Fruit fly (Drosophila melanogaster) whole organism, embryonic: ENCODE results near the gene Schip1.
A peak's percentile ranks its signal among the peaks of the same experiment; 100 is the strongest.

Experiments used
- Atf3 ChIP-seq: fragments of 200-800 bp; sonication (Bioruptor generic); optimal IDR thresholded peaks from 3 replicates; lab custom pipeline; 2016; ENCODE audit warnings: missing biosample characterization, missing genetic modification characterization
- CG10959 ChIP-seq: fragments of 200-800 bp; sonication (Bioruptor generic); IDR thresholded peaks from 2 replicates; pipeline ENCODE4 v1.3.6; 2022; ENCODE audit warnings: missing biosample characterization, missing genetic modification characterization
- CG12071 ChIP-seq: fragments of 200-800 bp; sonication (Bioruptor generic); optimal IDR thresholded peaks from 3 replicates; lab custom pipeline; 2018; ENCODE audit warnings: missing biosample characterization, mild to moderate bottlenecking, missing genetic modification characterization
- CG12299 ChIP-seq: fragments of 200-800 bp; sonication (Bioruptor generic); optimal IDR thresholded peaks from 2 replicates; lab custom pipeline; 2018; ENCODE audit warnings: missing biosample characterization, mild to moderate bottlenecking, missing genetic modification characterization
- CG13287 ChIP-seq: fragments of 200-800 bp; sonication (Bioruptor generic); IDR thresholded peaks from 2 replicates; pipeline ENCODE4 v1.3.6; 2022; ENCODE audit warnings: missing biosample characterization, missing genetic modification characterization; ENCODE audit not compliant: partially characterized antibody
- CG13775 ChIP-seq: fragments of 200-800 bp; sonication (Bioruptor generic); optimal IDR thresholded peaks from 3 replicates; lab custom pipeline; 2017; ENCODE audit warnings: missing biosample characterization, mild to moderate bottlenecking, missing genetic modification characterization
- CG15601 ChIP-seq: fragments of 200-800 bp; sonication (Bioruptor generic); optimal IDR thresholded peaks from 3 replicates; lab custom pipeline; 2019; ENCODE audit warnings: missing biosample characterization, mild to moderate bottlenecking, missing genetic modification characterization, moderate library complexity
- CG17361 ChIP-seq: fragments of 200-800 bp; sonication (Bioruptor generic); IDR thresholded peaks from 3 replicates; pipeline ENCODE4 v1.3.6; 2022; ENCODE audit warnings: missing biosample characterization, missing genetic modification characterization
- CG17612 ChIP-seq: fragments of 200-800 bp; sonication (Bioruptor generic); IDR thresholded peaks from 2 replicates; pipeline ENCODE4 v1.3.6; 2022; ENCODE audit warnings: missing biosample characterization, missing genetic modification characterization
- CG18599 ChIP-seq: fragments of 200-800 bp; sonication (Bioruptor generic); optimal IDR thresholded peaks from 3 replicates; lab custom pipeline; 2017; ENCODE audit warnings: missing biosample characterization, missing genetic modification characterization, mild to moderate bottlenecking, moderate library complexity, missing genetic modification reagents
- CG31365 ChIP-seq: fragments of 200-800 bp; sonication (Bioruptor generic); optimal IDR thresholded peaks from 2 replicates; lab custom pipeline; 2018; ENCODE audit warnings: missing biosample characterization, mild to moderate bottlenecking, missing genetic modification characterization
- CG3995 ChIP-seq: fragments of 200-800 bp; sonication (Bioruptor generic); optimal IDR thresholded peaks from 3 replicates; lab custom pipeline; 2016; ENCODE audit warnings: missing biosample characterization, missing genetic modification characterization
- CG5953 ChIP-seq: fragments of 200-800 bp; sonication (Bioruptor generic); IDR thresholded peaks from 2 replicates; pipeline ENCODE4 v1.3.6; 2022; ENCODE audit warnings: missing biosample characterization, missing genetic modification characterization
- CG6175 ChIP-seq: fragments of 200-800 bp; sonication (Bioruptor generic); IDR thresholded peaks from 3 replicates; pipeline ENCODE4 v1.3.6; 2022; ENCODE audit warnings: missing biosample characterization, missing genetic modification characterization
- CG6654 ChIP-seq: fragments of 200-800 bp; sonication (Bioruptor generic); optimal IDR thresholded peaks from 2 replicates; lab custom pipeline; 2017; ENCODE audit warnings: missing biosample characterization, mild to moderate bottlenecking, missing genetic modification characterization
- CG7271 ChIP-seq: fragments of 200-800 bp; sonication (Bioruptor generic); optimal IDR thresholded peaks from 2 replicates; lab custom pipeline; 2018; ENCODE audit warnings: missing biosample characterization, mild to moderate bottlenecking, missing genetic modification characterization, moderate library complexity
- CoRest ChIP-seq: fragments of 200-800 bp; sonication (Bioruptor generic); optimal IDR thresholded peaks from 3 replicates; lab custom pipeline; 2018; ENCODE audit warnings: missing biosample characterization, mild to moderate bottlenecking, missing genetic modification characterization, moderate library complexity
- Dad ChIP-seq: fragments of 200-800 bp; sonication (Bioruptor generic); optimal IDR thresholded peaks from 3 replicates; lab custom pipeline; 2016; ENCODE audit warnings: missing biosample characterization, missing genetic modification characterization
- Dek ChIP-seq: fragments of 200-800 bp; sonication (Bioruptor generic); optimal IDR thresholded peaks from 3 replicates; lab custom pipeline; 2019; ENCODE audit warnings: missing biosample characterization, mild to moderate bottlenecking, missing genetic modification characterization, moderate library complexity
- Eip74EF ChIP-seq, 2 experiments: fragments of 200-800 bp in 1 of 2; fragments of >200 bp in 1 of 2; sonication (Bioruptor generic) in 1 of 2; optimal IDR thresholded peaks; 2 replicates each; lab custom pipeline; 2017 to 2019; ENCODE audit warnings: missing biosample characterization in 2 of 2, missing genetic modification characterization in 2 of 2, mild to moderate bottlenecking in 1 of 2, moderate library complexity in 1 of 2
- Ets97D ChIP-seq: fragments of 200-800 bp; sonication (Bioruptor generic); optimal IDR thresholded peaks from 3 replicates; lab custom pipeline; 2016; ENCODE audit warnings: missing biosample characterization, missing genetic modification characterization
- HmgZ ChIP-seq: fragments of 200-800 bp; sonication (Bioruptor generic); optimal IDR thresholded peaks from 2 replicates; lab custom pipeline; 2018; ENCODE audit warnings: missing biosample characterization, mild to moderate bottlenecking, missing genetic modification characterization
- Kr ChIP-seq: fragments of 200-800 bp; sonication (Bioruptor generic); optimal IDR thresholded peaks from 2 replicates; lab custom pipeline; 2017; ENCODE audit warnings: missing biosample characterization, mild to moderate bottlenecking, missing genetic modification characterization
- Lhr ChIP-seq: fragments of 200-800 bp; sonication (Bioruptor generic); optimal IDR thresholded peaks from 3 replicates; lab custom pipeline; 2017; ENCODE audit warnings: mild to moderate bottlenecking, missing biosample characterization, missing genetic modification reagents, missing genetic modification characterization
- MESR4 ChIP-seq: fragments of 200-800 bp; sonication (Bioruptor generic); optimal IDR thresholded peaks from 2 replicates; lab custom pipeline; 2018; ENCODE audit warnings: missing biosample characterization, mild to moderate bottlenecking, missing genetic modification characterization, moderate library complexity
- Pdp1 ChIP-seq, 2 experiments: fragments of 200-800 bp; sonication (Bioruptor generic); optimal IDR thresholded peaks; 3 replicates each; lab custom pipeline; 2016; ENCODE audit warnings: missing biosample characterization in 2 of 2, missing genetic modification characterization in 2 of 2, mild to moderate bottlenecking in 1 of 2, moderate library complexity in 1 of 2
- Rx ChIP-seq: fragments of 200-800 bp; sonication (Bioruptor generic); IDR thresholded peaks from 2 replicates; pipeline ENCODE4 v1.3.6; 2022; ENCODE audit warnings: missing biosample characterization, missing genetic modification characterization
- Sin3A ChIP-seq: fragments of >200 bp; optimal IDR thresholded peaks from 2 replicates; lab custom pipeline; 2018
- aop ChIP-seq: fragments of 200-800 bp; sonication (Bioruptor generic); IDR thresholded peaks from 2 replicates; pipeline ENCODE4 v1.3.6; 2022; ENCODE audit warnings: missing biosample characterization, missing genetic modification characterization
- ase ChIP-seq: fragments of 200-800 bp; sonication (Bioruptor generic); IDR thresholded peaks from 3 replicates; pipeline ENCODE4 v1.3.6; 2022; ENCODE audit warnings: missing biosample characterization, missing genetic modification characterization
- az2 ChIP-seq: fragments of 200-800 bp; sonication (Bioruptor generic); optimal IDR thresholded peaks from 3 replicates; lab custom pipeline; 2016; ENCODE audit warnings: missing biosample characterization, missing genetic modification characterization
- bsh ChIP-seq, 2 experiments: fragments of 200-800 bp; sonication (Bioruptor generic); optimal IDR thresholded peaks; 2 replicates each; lab custom pipeline; 2017 to 2018; ENCODE audit warnings: mild to moderate bottlenecking in 2 of 2, missing biosample characterization in 2 of 2, missing genetic modification characterization in 2 of 2, moderate library complexity in 1 of 2
- cas ChIP-seq: fragments of 200-800 bp; sonication (Bioruptor generic); IDR thresholded peaks from 2 replicates; pipeline ENCODE4 v1.3.6; 2022; ENCODE audit warnings: missing biosample characterization, missing genetic modification characterization
- chinmo ChIP-seq: fragments of 200-800 bp; sonication (Bioruptor generic); IDR thresholded peaks from 4 replicates; pipeline ENCODE4 v1.3.6; 2022; ENCODE audit warnings: missing biosample characterization, missing genetic modification characterization; ENCODE audit not compliant: partially characterized antibody
- dan ChIP-seq: fragments of 200-800 bp; sonication (Bioruptor generic); IDR thresholded peaks from 2 replicates; pipeline ENCODE4 v1.3.6; 2022; ENCODE audit warnings: missing biosample characterization, missing genetic modification characterization
- emc ChIP-seq: fragments of 200-800 bp; sonication (Bioruptor generic); optimal IDR thresholded peaks from 2 replicates; lab custom pipeline; 2016; ENCODE audit warnings: missing biosample characterization, missing genetic modification characterization
- gce ChIP-seq: fragments of 200-800 bp; sonication (Bioruptor generic); IDR thresholded peaks from 3 replicates; pipeline ENCODE4 v1.3.6; 2022; ENCODE audit warnings: missing biosample characterization, missing genetic modification characterization
- inv ChIP-seq: fragments of 200-800 bp; sonication (Bioruptor generic); IDR thresholded peaks from 2 replicates; pipeline ENCODE4 v1.3.6; 2022; ENCODE audit warnings: missing biosample characterization, missing genetic modification characterization; ENCODE audit not compliant: partially characterized antibody
- ken ChIP-seq: fragments of 200-800 bp; sonication (Bioruptor generic); IDR thresholded peaks from 3 replicates; pipeline ENCODE4 v1.3.6; 2022; ENCODE audit warnings: missing biosample characterization, missing genetic modification characterization
- lola ChIP-seq, 3 experiments: fragments of >200 bp in 2 of 3; fragments of 200-800 bp in 1 of 3; sonication (Bioruptor generic) in 1 of 3; optimal IDR thresholded peaks; 2 replicates each; lab custom pipeline; 2017 to 2019; ENCODE audit warnings: missing biosample characterization in 3 of 3, missing genetic modification characterization in 3 of 3, mild to moderate bottlenecking in 1 of 3, moderate library complexity in 1 of 3
- mam ChIP-seq: fragments of 200-800 bp; sonication (Bioruptor generic); optimal IDR thresholded peaks from 3 replicates; lab custom pipeline; 2016; ENCODE audit warnings: missing biosample characterization, missing genetic modification characterization
- sd ChIP-seq: fragments of 200-800 bp; sonication (Bioruptor generic); optimal IDR thresholded peaks from 3 replicates; lab custom pipeline; 2018; ENCODE audit warnings: missing biosample characterization, mild to moderate bottlenecking, missing genetic modification characterization, moderate library complexity
- sens ChIP-seq: fragments of 200-800 bp; sonication (Bioruptor generic); peaks from one replicate; lab custom pipeline; 2016; ENCODE audit warnings: missing biosample characterization, missing genetic modification characterization
- stwl ChIP-seq: fragments of 200-800 bp; sonication (Bioruptor generic); optimal IDR thresholded peaks from 3 replicates; lab custom pipeline; 2018; ENCODE audit warnings: missing biosample characterization, mild to moderate bottlenecking, missing genetic modification characterization, moderate library complexity
- sug ChIP-seq: fragments of 200-800 bp; optimal IDR thresholded peaks from 2 replicates; lab custom pipeline; 2019; ENCODE audit warnings: missing biosample characterization, mild to moderate bottlenecking, missing genetic modification characterization, moderate library complexity
- unc-4 ChIP-seq: fragments of 200-800 bp; sonication (Bioruptor generic); IDR thresholded peaks from 2 replicates; pipeline ENCODE4 v1.3.6; 2022; ENCODE audit warnings: missing biosample characterization, missing genetic modification characterization; ENCODE audit not compliant: partially characterized antibody
- wek ChIP-seq: fragments of 200-800 bp; sonication (Bioruptor generic); optimal IDR thresholded peaks from 3 replicates; lab custom pipeline; 2018; ENCODE audit warnings: missing biosample characterization, mild to moderate bottlenecking, missing genetic modification characterization, moderate library complexity

The Schip1 gene

DNA sequence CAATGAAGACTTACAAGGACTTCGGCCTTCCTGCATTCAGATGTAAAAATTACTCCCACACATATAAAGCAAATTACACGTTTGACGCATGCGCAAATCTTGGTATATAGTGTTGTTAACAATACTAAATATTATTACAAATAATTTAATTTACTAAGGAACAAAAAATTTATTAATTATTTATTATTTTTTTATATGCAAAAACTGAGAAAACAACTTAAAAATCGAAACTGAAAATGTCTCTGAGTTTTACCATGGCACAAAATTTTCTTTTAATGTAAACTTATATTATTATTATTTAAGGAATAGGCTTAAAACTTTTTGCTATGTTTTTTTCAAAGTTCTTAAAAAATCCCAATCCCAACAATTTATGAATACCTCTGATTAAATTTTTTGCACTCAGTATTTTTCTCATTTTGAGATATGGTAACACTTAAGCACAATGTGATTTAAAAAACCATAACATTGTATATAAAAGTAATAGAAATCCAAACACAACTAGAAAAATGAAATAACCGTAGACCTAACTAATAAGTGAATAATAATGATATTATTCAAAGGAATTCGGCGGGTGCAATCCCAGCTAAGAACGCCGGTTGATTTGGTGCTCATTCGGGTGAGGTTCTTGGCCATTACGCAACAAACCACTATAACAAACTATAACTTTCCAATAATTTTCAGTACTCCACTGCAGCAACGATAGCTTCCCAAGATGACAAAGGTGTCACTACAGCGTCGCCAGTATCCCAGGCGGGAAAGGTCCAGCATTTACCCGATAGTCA lies at the start of gene Schip1, which contains the start of gene Cox10 (continued):
- TF ChIP-seq sug (tag; lab: Kevin White, UChicago), result peak; percentile 31
- no peak for TF ChIP-seq dan
- TF ChIP-seq HmgZ, result peak; percentile 19
- peak; percentile 23 for TF ChIP-seq CG15601
- no peak for TF ChIP-seq Atf3 (GFP tag; lab: Kevin White, UChicago)
- TF ChIP-seq Pdp1 (GFP tag; optimal IDR thresholded peaks at IDR 0.05; lab: Kevin White, UChicago), result peak in 1 of 2 experiments; percentile 99
- no peak for TF ChIP-seq CG6654 (GFP tag; lab: Kevin White, UChicago)
- peak; percentile 68 for TF ChIP-seq MESR4 (GFP tag; lab: Kevin White, UChicago)
- TF ChIP-seq CG17361 (GFP tag; lab: Robert Waterston, UW), result peak; percentile 26; the same call in 1 of the 3 replicates
- no peak for TF ChIP-seq cas (GFP tag; lab: Robert Waterston, UW)
- TF ChIP-seq CG13287 (GFP tag; lab: Robert Waterston, UW), result no peak
- no peak for TF ChIP-seq inv (GFP tag; lab: Robert Waterston, UW)
- TF ChIP-seq Eip74EF (GFP tag; optimal IDR thresholded peaks at IDR 0.05; lab: Kevin White, UChicago), result no peak
- TF ChIP-seq wek (GFP tag; lab: Kevin White, UChicago), result peak; percentile 61
- TF ChIP-seq CG13775 (GFP tag; lab: Kevin White, UChicago), result no peak
- no peak for TF ChIP-seq emc (GFP tag; lab: Kevin White, UChicago)
- no peak for TF ChIP-seq CG18599 (GFP tag; lab: Kevin White, UChicago)
- TF ChIP-seq Ets97D (GFP tag; lab: Kevin White, UChicago), result no peak
- no peak for TF ChIP-seq CG6175
- TF ChIP-seq Kr (GFP tag; lab: Kevin White, UChicago), result no peak
- TF ChIP-seq az2 (GFP tag; lab: Kevin White, UChicago), result no peak
- TF ChIP-seq sd (tag; lab: Kevin White, UChicago), result no peak

DNA sequence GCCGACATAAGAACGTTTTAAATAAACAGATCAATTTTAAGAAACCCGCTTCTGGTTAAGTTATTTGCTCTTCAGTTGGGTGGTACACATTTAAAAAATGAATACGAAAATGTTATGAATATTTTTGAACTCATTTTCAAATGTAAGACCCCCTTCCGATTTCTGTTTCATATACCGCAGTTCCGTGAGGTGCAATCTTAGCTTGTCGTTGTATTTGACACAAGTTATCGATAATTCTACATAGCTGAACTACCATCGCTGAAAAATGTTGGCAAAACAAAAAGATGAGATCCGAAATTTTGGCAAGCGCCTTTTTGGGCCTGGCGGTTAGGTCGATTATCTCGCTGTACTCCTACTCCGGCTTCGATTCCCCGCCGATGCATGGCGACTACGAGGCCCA lies 48.9 kb upstream of the Schip1 start, which contains the start of gene gny:
Gene gny (plus strand): TSS at position 239 of the 400 bp plus-strand sequence.
- TF ChIP-seq lola (GFP tag; optimal IDR thresholded peaks at IDR 0.05; lab: Kevin White, UChicago) (no peak), ase (GFP tag; lab: Robert Waterston, UW) (no peak), sens (GFP tag; lab: Kevin White, UChicago) (no peak), CG10959 (GFP tag; lab: Robert Waterston, UW) (no peak), aop (GFP tag; lab: Robert Waterston, UW) (no peak), CG31365 (tag; lab: Kevin White, UChicago) (no peak), unc-4 (0 out of 2 replicates have a peak, but pooled peaks have one; percentile 31), mam (GFP tag; lab: Kevin White, UChicago) (no peak), Pdp1 (GFP tag; optimal IDR thresholded peaks at IDR 0.05; lab: Kevin White, UChicago) (no peak), CG17612 (no peak), CoRest (peak; percentile 20), CG6175 (no peak), sd (tag; lab: Kevin White, UChicago) (no peak), CG12071 (no peak), Dek (no peak), CG12299 (no peak), gce (no peak), CG7271 (tag; lab: Kevin White, UChicago) (no peak), Dad (GFP tag; lab: Kevin White, UChicago) (no peak), ken (GFP tag; lab: Robert Waterston, UW) (no peak), HmgZ (peak; percentile 32), CG5953 (no peak), Ets97D (GFP tag; lab: Kevin White, UChicago) (peak; percentile 26), stwl (tag; lab: Kevin White, UChicago) (peak; percentile 42), chinmo (GFP tag; lab: Robert Waterston, UW) (0 out of 4 replicates have a peak, but pooled peaks have one; percentile 25), Rx (GFP tag; lab: Robert Waterston, UW) (no peak), sug (tag; lab: Kevin White, UChicago) (peak; percentile 70), bsh (GFP tag; optimal IDR thresholded peaks at IDR 0.05; lab: Kevin White, UChicago) (no peak), CG3995 (GFP tag; lab: Kevin White, UChicago) (no peak), emc (GFP tag; lab: Kevin White, UChicago) (no peak), Sin3A (lab: Kevin White, UChicago) (peak; percentile 2), Lhr (GFP tag; lab: Kevin White, UChicago) (peak; percentile 15)
